Worm (Caenorhabditis elegans): ENCODE data around the gene K02E7.7.

ce11 chrII:1042227-1042626 lies 12.6 kb upstream of the K02E7.7 start, which contains the start of gene fbxb-41:
- TF ChIP-seq W03F9.2 (tag; optimal IDR thresholded peaks at IDR 0.05) (no peak), him-1 (tag; optimal IDR thresholded peaks at IDR 0.05) (no peak)
